Fruit fly (Drosophila melanogaster): ENCODE results near the gene ATPsynO.

Gene ATPsynO

DNA sequence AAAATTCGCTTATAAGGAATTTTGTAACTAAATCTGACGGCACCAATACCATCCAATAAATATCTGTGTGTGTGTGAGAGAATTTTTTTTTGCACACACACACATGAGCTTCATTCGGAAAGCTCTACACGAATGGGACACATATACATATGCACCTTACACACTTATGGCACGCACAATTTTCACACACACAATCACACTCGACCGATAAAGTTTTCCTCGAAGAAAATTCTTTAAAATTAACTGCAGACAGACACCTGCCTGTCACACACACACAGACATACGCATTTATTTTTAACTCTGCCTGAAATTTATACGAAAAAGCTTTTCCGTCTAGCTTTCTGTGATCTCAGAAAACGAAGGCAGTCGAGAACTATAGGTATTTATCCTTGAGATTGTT lies 45.3 kb downstream of the ATPsynO start:
- no peak for TF ChIP-seq Blimp-1 (GFP tag; optimal IDR thresholded peaks at IDR 0.05)
- no peak for TF ChIP-seq spab (GFP tag; optimal IDR thresholded peaks at IDR 0.05)
- no peak for TF ChIP-seq dsx (GFP tag; optimal IDR thresholded peaks at IDR 0.05; ENCODE audit: poor library complexity, severe bottlenecking)
- no peak for TF ChIP-seq Lpt (GFP tag; optimal IDR thresholded peaks at IDR 0.05)
- no peak for TF ChIP-seq CG3032 (tag; optimal IDR thresholded peaks at IDR 0.05)

DNA sequence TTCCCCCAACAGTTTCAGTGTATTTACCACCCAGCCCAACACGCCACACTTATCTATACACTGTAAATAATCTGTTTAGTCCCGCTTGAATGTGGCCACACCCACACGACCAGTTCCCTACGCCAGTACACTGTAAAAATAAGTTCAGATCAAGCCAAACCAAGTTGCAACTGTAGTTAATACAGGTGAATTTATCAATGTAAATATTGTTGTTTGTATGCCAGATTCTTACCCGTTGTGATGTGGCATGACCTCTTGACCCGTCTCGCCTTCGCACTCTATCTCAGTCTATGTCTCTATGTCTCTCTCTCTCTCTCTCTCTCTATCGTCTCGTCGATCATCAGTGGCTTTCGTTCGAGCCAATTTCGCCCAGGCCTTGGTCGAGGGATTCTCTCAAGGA lies 48.4 kb downstream of the ATPsynO start:
- no peak for TF ChIP-seq svp (GFP tag)
- TF ChIP-seq CG6808 (GFP tag; optimal IDR thresholded peaks at IDR 0.05) = no peak
- TF ChIP-seq pdm3 (GFP tag; optimal IDR thresholded peaks at IDR 0.05) = no peak
- TF ChIP-seq Hr39 (GFP tag; optimal IDR thresholded peaks at IDR 0.05) = no peak
- TF ChIP-seq CG6163 (GFP tag; IDR thresholded peaks at IDR 0.05) = no peak
- no peak for TF ChIP-seq dac (GFP tag; optimal IDR thresholded peaks at IDR 0.05)
- no peak for TF ChIP-seq acj6 (GFP tag; optimal IDR thresholded peaks at IDR 0.05)
- TF ChIP-seq CG3032 (tag; optimal IDR thresholded peaks at IDR 0.05) = no peak
- no peak for TF ChIP-seq Sox102F (GFP tag; optimal IDR thresholded peaks at IDR 0.05)
- no peak for TF ChIP-seq Eip78C (GFP tag)
- no peak for TF ChIP-seq CG15336 (GFP tag; IDR thresholded peaks at IDR 0.05)
- TF ChIP-seq Smox (GFP tag; optimal IDR thresholded peaks at IDR 0.05) = no peak

All from whole organism, prepupa.